Fruit fly (Drosophila melanogaster) whole organism: Measurements from ENCODE around the gene CG14143.

ENCODE experiments used
- EcR ChIP-seq, 2 experiments: fragments of >200 bp; optimal IDR thresholded peaks; 2 replicates each; lab custom pipeline; 2017; ENCODE audit warnings: missing biosample characterization in 2 of 2, missing genetic modification characterization in 2 of 2, missing genetic modification reagents in 2 of 2
- pan ChIP-seq: fragments of >200 bp; optimal IDR thresholded peaks from 2 replicates; lab custom pipeline; 2017
- psq ChIP-seq: fragments of >200 bp; optimal IDR thresholded peaks from 2 replicates; lab custom pipeline; 2017
- usp ChIP-seq: fragments of >200 bp; optimal IDR thresholded peaks from 2 replicates; lab custom pipeline; 2017; ENCODE audit warnings: missing biosample characterization, missing genetic modification characterization, mixed read lengths

DNA sequence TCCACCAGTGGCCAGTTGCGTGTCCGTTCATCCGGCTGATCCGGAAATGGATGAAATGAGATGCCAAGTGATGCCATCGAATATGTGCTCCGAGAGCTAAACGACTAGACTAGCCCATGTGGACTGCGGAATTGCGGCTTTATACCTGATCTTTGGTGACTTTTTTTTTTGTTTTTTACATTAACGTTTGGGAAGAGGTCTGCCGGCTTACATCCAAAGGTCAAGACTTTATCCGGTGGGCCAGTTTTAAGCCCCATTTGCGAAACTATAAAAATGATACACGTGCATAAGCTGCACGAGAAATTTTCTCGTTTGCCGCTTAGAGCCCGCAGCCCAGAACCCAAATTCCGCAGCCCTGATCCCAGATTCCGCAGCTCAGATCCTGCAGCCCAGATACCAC is 31.9 kb upstream of the CG14143 start, which contains the start of gene Elo68alpha:
- TF ChIP-seq EcR (GFP tag; optimal IDR thresholded peaks at IDR 0.05; lab: Kevin White, UChicago) (no peak), usp (GFP tag; lab: Kevin White, UChicago) (no peak), psq (no peak), pan (lab: Kevin White, UChicago) (no peak)
